Worm (Caenorhabditis elegans) whole organism, L4 larva: ENCODE results near the gene F54E4.3.

Experiments used
- R02D3.7 ChIP-seq: fragments of 150-350 bp; sonication (generic microtip); optimal IDR thresholded peaks from 3 replicates; lab custom pipeline; 2014; ENCODE audit warnings: missing biosample characterization, missing genetic modification characterization
- T26A8.4 ChIP-seq: fragments of 200-800 bp; sonication (Bioruptor generic); IDR thresholded peaks from 2 replicates; pipeline ENCODE4 v1.3.6; 2022; ENCODE audit warnings: missing genetic modification characterization, missing compliant biosample characterization
- Y5F2A.4 ChIP-seq: fragments of 200-800 bp; sonication (Bioruptor generic); optimal IDR thresholded peaks from 2 replicates; lab custom pipeline; 2018; ENCODE audit warnings: mild to moderate bottlenecking, missing genetic modification characterization, missing compliant biosample characterization
- ZK546.5 ChIP-seq, 2 experiments: sonication (generic microtip); optimal IDR thresholded peaks; 2 replicates each; lab custom pipeline; 2017; ENCODE audit warnings: missing biosample characterization in 2 of 2, missing genetic modification characterization in 2 of 2
- ceh-28 ChIP-seq: fragments of 150-350 bp; optimal IDR thresholded peaks from 2 replicates; lab custom pipeline; 2014; ENCODE audit warnings: missing biosample characterization, missing genetic modification reagents, missing genetic modification characterization
- dmd-9 ChIP-seq: fragments of 200-800 bp; sonication (Bioruptor generic); IDR thresholded peaks from 2 replicates; pipeline ENCODE4 v1.3.6; 2022; ENCODE audit warnings: missing genetic modification reagents, missing genetic modification characterization, missing compliant biosample characterization
- egl-27 ChIP-seq: sonication (generic microtip); optimal IDR thresholded peaks from 3 replicates; lab custom pipeline; 2017; ENCODE audit warnings: missing biosample characterization, missing genetic modification reagents, missing genetic modification characterization
- nhr-25 ChIP-seq: sonication (generic microtip); optimal IDR thresholded peaks from 2 replicates; lab custom pipeline; 2017; ENCODE audit warnings: missing genetic modification characterization, mild to moderate bottlenecking, missing compliant biosample characterization, antibody characterized with exemption, moderate library complexity, borderline replicate concordance; ENCODE audit not compliant: insufficient read depth
- unc-39 ChIP-seq: sonication (generic microtip); optimal IDR thresholded peaks from 2 replicates; lab custom pipeline; 2017; ENCODE audit warnings: missing biosample characterization, missing genetic modification characterization

DNA sequence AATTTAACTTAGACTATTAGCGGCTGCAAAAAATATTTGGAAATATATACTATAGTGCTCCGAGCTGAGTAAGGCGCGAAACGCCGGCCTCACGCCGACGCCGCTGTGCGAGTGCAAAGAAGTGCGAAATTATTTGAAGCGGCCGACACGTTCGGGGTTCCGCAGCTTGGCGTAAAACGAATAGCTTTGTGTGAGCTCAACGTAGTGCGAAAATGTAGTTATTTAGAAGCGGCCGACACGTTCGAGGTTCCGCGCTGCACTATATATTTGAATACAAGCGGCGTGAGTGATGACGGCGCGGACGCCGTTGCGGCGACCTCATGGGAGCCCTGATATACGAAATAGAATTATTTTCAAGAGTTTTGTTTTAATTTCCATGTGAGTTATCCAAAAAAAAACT lies 25.7 kb upstream of the F54E4.3 start:
- no peak for TF ChIP-seq ZK546.5 (tag; optimal IDR thresholded peaks at IDR 0.05; lab: Kevin White, UChicago)
- no peak for TF ChIP-seq Y5F2A.4
- no peak for TF ChIP-seq nhr-25
- no peak for TF ChIP-seq unc-39 (tag; lab: Kevin White, UChicago)
- no peak for TF ChIP-seq egl-27 (tag; lab: Kevin White, UChicago)
- TF ChIP-seq R02D3.7 (tag; lab: Kevin White, UChicago): no peak
- no peak for TF ChIP-seq T26A8.4
- no peak for TF ChIP-seq ceh-28 (tag; lab: Kevin White, UChicago)
- no peak for TF ChIP-seq dmd-9
